Worm (Caenorhabditis elegans) whole organism, L1 larva: Measurements from ENCODE around the gene lgc-6.

Experiments used
- F16B12.6 ChIP-seq: fragments of 150-350 bp; optimal IDR thresholded peaks from 2 replicates; lab custom pipeline; 2014; ENCODE audit warnings: missing biosample characterization, missing genetic modification characterization
- Y116A8C.19 ChIP-seq: sonication (generic microtip); optimal IDR thresholded peaks from 2 replicates; lab custom pipeline; 2016; ENCODE audit warnings: missing compliant biosample characterization, missing genetic modification characterization, borderline replicate concordance
- aha-1 ChIP-seq: fragments of 150-350 bp; optimal IDR thresholded peaks from 2 replicates; lab custom pipeline; 2014; ENCODE audit warnings: missing biosample characterization, missing genetic modification characterization
- aly-2 ChIP-seq: fragments of 150-350 bp; optimal IDR thresholded peaks from 2 replicates; lab custom pipeline; 2014; ENCODE audit warnings: missing biosample characterization, missing genetic modification characterization
- blmp-1 ChIP-seq: fragments of 150-350 bp; optimal IDR thresholded peaks from 2 replicates; lab custom pipeline; 2014; ENCODE audit warnings: missing biosample characterization, missing genetic modification characterization
- ceh-82 ChIP-seq, 3 experiments: fragments of 150-350 bp in 1 of 3; sonication (generic microtip) in 2 of 3; optimal IDR thresholded peaks; 2 replicates each; lab custom pipeline; 2014 to 2017; ENCODE audit warnings: missing biosample characterization in 3 of 3, missing genetic modification characterization in 3 of 3
- ceh-88 ChIP-seq: fragments of 200-800 bp; sonication (Bioruptor generic); IDR thresholded peaks from 2 replicates; pipeline ENCODE4 v1.3.6; 2022; ENCODE audit warnings: missing genetic modification characterization, missing compliant biosample characterization
- ceh-90 ChIP-seq: sonication (generic microtip); optimal IDR thresholded peaks from 2 replicates; lab custom pipeline; 2016; ENCODE audit warnings: missing genetic modification characterization, missing compliant biosample characterization
- dsc-1 ChIP-seq: sonication (generic microtip); optimal IDR thresholded peaks from 2 replicates; lab custom pipeline; 2016; ENCODE audit warnings: mild to moderate bottlenecking, missing genetic modification characterization, missing compliant biosample characterization
- efl-1 ChIP-seq, 4 experiments: fragments of 150-350 bp; optimal IDR thresholded peaks in 3 of 4; peaks in 1 of 4; 1 replicate in 1 of 4; 2 replicates in 3 of 4; lab custom pipeline; 2014; ENCODE audit warnings: missing biosample characterization in 2 of 4, missing genetic modification characterization in 2 of 4, missing genetic modification reagents in 2 of 4
- efl-3 ChIP-seq: fragments of 200-800 bp; sonication (Bioruptor generic); optimal IDR thresholded peaks from 2 replicates; lab custom pipeline; 2018; ENCODE audit warnings: mild to moderate bottlenecking, missing genetic modification characterization, missing compliant biosample characterization
- egl-27 ChIP-seq, 2 experiments: fragments of 150-350 bp in 1 of 2; sonication (generic microtip); optimal IDR thresholded peaks; 3 replicates each; lab custom pipeline; 2017 to 2018; ENCODE audit warnings: missing biosample characterization in 2 of 2, missing genetic modification characterization in 2 of 2, missing genetic modification reagents in 2 of 2
- elt-2 ChIP-seq: sonication (generic microtip); optimal IDR thresholded peaks from 2 replicates; lab custom pipeline; 2016; ENCODE audit warnings: missing genetic modification characterization, mild to moderate bottlenecking, inconsistent platforms, missing compliant biosample characterization, missing genetic modification reagents
- ets-5 ChIP-seq: fragments of 200-800 bp; sonication (Bioruptor generic); IDR thresholded peaks from 2 replicates; pipeline ENCODE4 v1.3.6; 2022; ENCODE audit warnings: missing genetic modification characterization, missing compliant biosample characterization
- fkh-10 ChIP-seq: sonication (generic microtip); optimal IDR thresholded peaks from 2 replicates; lab custom pipeline; 2017; ENCODE audit warnings: missing biosample characterization, missing genetic modification reagents, missing genetic modification characterization
- fkh-4 ChIP-seq: sonication (generic microtip); optimal IDR thresholded peaks from 2 replicates; lab custom pipeline; 2016; ENCODE audit warnings: missing compliant biosample characterization, missing genetic modification characterization, borderline replicate concordance
- fkh-8 ChIP-seq: sonication (generic microtip); optimal IDR thresholded peaks from 2 replicates; lab custom pipeline; 2016; ENCODE audit warnings: mild to moderate bottlenecking, missing genetic modification characterization, missing compliant biosample characterization
- hlh-4 ChIP-seq: sonication (generic microtip); optimal IDR thresholded peaks from 2 replicates; lab custom pipeline; 2016; ENCODE audit warnings: mild to moderate bottlenecking, missing genetic modification characterization, missing compliant biosample characterization
- irx-1 ChIP-seq: sonication (generic microtip); optimal IDR thresholded peaks from 2 replicates; lab custom pipeline; 2016; ENCODE audit warnings: missing genetic modification characterization, missing compliant biosample characterization
- isw-1 ChIP-seq: fragments of 200-800 bp; sonication (Bioruptor generic); IDR thresholded peaks from 2 replicates; pipeline ENCODE4 v1.3.6; 2022; ENCODE audit warnings: missing genetic modification characterization, missing compliant biosample characterization
- jun-1 ChIP-seq: fragments of 150-350 bp; optimal IDR thresholded peaks from 2 replicates; lab custom pipeline; 2014; ENCODE audit warnings: missing biosample characterization, missing genetic modification reagents, missing genetic modification characterization
- lin-14 ChIP-seq: fragments of 200-800 bp; sonication (Bioruptor generic); optimal IDR thresholded peaks from 2 replicates; lab custom pipeline; 2018; ENCODE audit warnings: mild to moderate bottlenecking, missing genetic modification characterization, moderate library complexity, missing compliant biosample characterization
- lin-15B ChIP-seq: fragments of 150-350 bp; sonication (generic microtip); optimal IDR thresholded peaks from 3 replicates; lab custom pipeline; 2014; ENCODE audit warnings: missing biosample characterization, missing genetic modification characterization
- lin-35 ChIP-seq, 2 experiments: fragments of 150-350 bp; optimal IDR thresholded peaks; 2 replicates each; lab custom pipeline; 2014; ENCODE audit warnings: missing biosample characterization in 2 of 2, missing genetic modification characterization in 2 of 2, missing genetic modification reagents in 2 of 2
- lin-39 ChIP-seq: fragments of 150-350 bp; optimal IDR thresholded peaks from 2 replicates; lab custom pipeline; 2014; ENCODE audit warnings: missing biosample characterization, missing genetic modification reagents, missing genetic modification characterization
- lsy-2 ChIP-seq, 2 experiments: fragments of 150-350 bp; optimal IDR thresholded peaks; 2 replicates each; lab custom pipeline; 2014; ENCODE audit warnings: missing biosample characterization in 2 of 2, missing genetic modification characterization in 2 of 2
- mab-9 ChIP-seq: fragments of 200-800 bp; sonication (Bioruptor generic); IDR thresholded peaks from 2 replicates; pipeline ENCODE4 v1.3.6; 2022; ENCODE audit warnings: missing genetic modification reagents, missing genetic modification characterization, missing compliant biosample characterization
- nhr-12 ChIP-seq: sonication (generic microtip); optimal IDR thresholded peaks from 2 replicates; lab custom pipeline; 2017; ENCODE audit warnings: missing biosample characterization, missing genetic modification characterization
- nhr-237 ChIP-seq: fragments of 150-350 bp; optimal IDR thresholded peaks from 2 replicates; lab custom pipeline; 2014; ENCODE audit warnings: missing biosample characterization, missing genetic modification characterization
- nhr-28 ChIP-seq: fragments of 150-350 bp; optimal IDR thresholded peaks from 2 replicates; lab custom pipeline; 2014; ENCODE audit warnings: missing biosample characterization, missing genetic modification characterization
- nhr-71 ChIP-seq: sonication (generic microtip); optimal IDR thresholded peaks from 2 replicates; lab custom pipeline; 2016; ENCODE audit warnings: mild to moderate bottlenecking, missing genetic modification characterization, moderate library complexity, missing compliant biosample characterization
- nhr-77 ChIP-seq: fragments of 150-350 bp; optimal IDR thresholded peaks from 2 replicates; lab custom pipeline; 2014; ENCODE audit warnings: missing biosample characterization, missing genetic modification characterization
- nhr-85 ChIP-seq: sonication (generic microtip); peaks from one replicate; lab custom pipeline; 2016; ENCODE audit warnings: missing genetic modification characterization, inconsistent platforms, missing compliant biosample characterization
- nhr-90 ChIP-seq: sonication (generic microtip); optimal IDR thresholded peaks from 2 replicates; lab custom pipeline; 2016; ENCODE audit warnings: mild to moderate bottlenecking, missing genetic modification characterization, missing compliant biosample characterization; ENCODE audit not compliant: poor library complexity
- pax-3 ChIP-seq: fragments of 200-800 bp; sonication (Bioruptor generic); optimal IDR thresholded peaks from 2 replicates; lab custom pipeline; 2018; ENCODE audit warnings: mild to moderate bottlenecking, missing genetic modification characterization, moderate library complexity, missing compliant biosample characterization
- rnt-1 ChIP-seq: sonication (generic microtip); optimal IDR thresholded peaks from 2 replicates; lab custom pipeline; 2016; ENCODE audit warnings: mild to moderate bottlenecking, missing genetic modification characterization, moderate library complexity, missing compliant biosample characterization
- skn-1 ChIP-seq: fragments of 150-350 bp; optimal IDR thresholded peaks from 2 replicates; lab custom pipeline; 2014; ENCODE audit warnings: missing biosample characterization, missing genetic modification characterization
- snu-23 ChIP-seq: sonication (generic microtip); optimal IDR thresholded peaks from 2 replicates; lab custom pipeline; 2016; ENCODE audit warnings: missing genetic modification characterization, missing compliant biosample characterization
- sox-4 ChIP-seq: sonication (generic microtip); optimal IDR thresholded peaks from 2 replicates; lab custom pipeline; 2016; ENCODE audit warnings: missing genetic modification characterization, missing compliant biosample characterization
- sptf-1 ChIP-seq: fragments of 150-350 bp; optimal IDR thresholded peaks from 2 replicates; lab custom pipeline; 2014; ENCODE audit warnings: missing biosample characterization, missing genetic modification characterization
- sup-37 ChIP-seq: fragments of 200-800 bp; sonication (Bioruptor generic); optimal IDR thresholded peaks from 2 replicates; lab custom pipeline; 2018; ENCODE audit warnings: mild to moderate bottlenecking, missing genetic modification characterization, missing compliant biosample characterization
- tbx-2 ChIP-seq: sonication (generic microtip); optimal IDR thresholded peaks from 2 replicates; lab custom pipeline; 2016; ENCODE audit warnings: missing genetic modification characterization, missing compliant biosample characterization
- tlp-1 ChIP-seq: fragments of 150-350 bp; optimal IDR thresholded peaks from 2 replicates; lab custom pipeline; 2014; ENCODE audit warnings: missing biosample characterization, missing genetic modification characterization
- unc-130 ChIP-seq: fragments of 150-350 bp; optimal IDR thresholded peaks from 2 replicates; lab custom pipeline; 2017; ENCODE audit warnings: missing biosample characterization, missing genetic modification characterization, inconsistent platforms
- unc-30 ChIP-seq: sonication (generic microtip); optimal IDR thresholded peaks from 2 replicates; lab custom pipeline; 2017; ENCODE audit warnings: missing biosample characterization, missing genetic modification characterization
- unc-86 ChIP-seq: sonication (generic microtip); optimal IDR thresholded peaks from 2 replicates; lab custom pipeline; 2016; ENCODE audit warnings: missing genetic modification characterization, missing compliant biosample characterization
- unc-98 ChIP-seq: fragments of 200-800 bp; sonication (Bioruptor generic); IDR thresholded peaks from 2 replicates; pipeline ENCODE4 v1.3.6; 2022; ENCODE audit warnings: missing genetic modification characterization, missing compliant biosample characterization
- vab-15 ChIP-seq: sonication (generic microtip); optimal IDR thresholded peaks from 2 replicates; lab custom pipeline; 2017; ENCODE audit warnings: missing genotype, mild to moderate bottlenecking, missing genetic modification characterization, missing compliant biosample characterization
- xbp-1 ChIP-seq: sonication (generic microtip); optimal IDR thresholded peaks from 2 replicates; lab custom pipeline; 2016; ENCODE audit warnings: missing genetic modification characterization, missing compliant biosample characterization
- zag-1 ChIP-seq: fragments of 150-350 bp; optimal IDR thresholded peaks from 2 replicates; lab custom pipeline; 2014; ENCODE audit warnings: missing biosample characterization, missing genetic modification characterization
- zip-4 ChIP-seq: fragments of 200-800 bp; sonication (Bioruptor generic); optimal IDR thresholded peaks from 2 replicates; lab custom pipeline; 2018; ENCODE audit warnings: mild to moderate bottlenecking, missing genetic modification characterization, moderate library complexity, missing compliant biosample characterization
- ztf-4 ChIP-seq: fragments of 150-350 bp; optimal IDR thresholded peaks from 2 replicates; lab custom pipeline; 2014; ENCODE audit warnings: missing biosample characterization, missing genetic modification characterization

Gene lgc-6

DNA sequence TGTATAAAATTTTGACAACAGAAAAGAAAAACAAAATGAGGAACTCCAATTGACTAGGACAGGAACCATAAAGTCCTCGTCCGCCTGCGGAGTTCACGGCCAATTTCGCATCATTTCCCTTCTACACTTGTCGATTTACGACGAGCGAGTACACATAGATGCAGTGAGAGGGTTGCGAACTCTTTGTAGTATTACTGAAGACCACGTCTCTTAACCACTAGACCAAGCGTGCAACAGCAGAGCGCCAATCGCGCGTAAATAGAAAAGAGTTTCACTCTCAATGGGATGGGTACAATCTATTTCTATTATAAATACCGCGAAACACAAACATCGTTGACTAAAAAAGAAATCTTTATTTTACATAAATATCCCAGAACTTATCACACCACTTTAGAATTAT, 35.6 kb downstream of the lgc-6 start (continued):
- TF ChIP-seq egl-27 (tag; optimal IDR thresholded peaks at IDR 0.05; lab: Kevin White, UChicago), result peak in 1 of 2 experiments; percentile 2
- TF ChIP-seq Y116A8C.19, result no peak
- TF ChIP-seq zip-4 (GFP tag; lab: Kevin White, UChicago), result peak; percentile 44
- no peak for TF ChIP-seq zag-1 (tag; lab: Kevin White, UChicago)
- peak; percentile 76 for TF ChIP-seq tbx-2
- TF ChIP-seq unc-30 (tag; lab: Kevin White, UChicago), result no peak
- peak; percentile 25 for TF ChIP-seq unc-86 (tag; lab: Kevin White, UChicago)
- no peak for TF ChIP-seq sptf-1
- peak; percentile 59 for TF ChIP-seq vab-15 (tag; lab: Kevin White, UChicago)
- TF ChIP-seq mab-9 (GFP tag; lab: Robert Waterston, UW), result peak; percentile 73
- TF ChIP-seq nhr-237 (tag; lab: Kevin White, UChicago), result peak; percentile 56
- TF ChIP-seq ztf-4 (tag; lab: Kevin White, UChicago), result peak; percentile 53
- peak; percentile 44 for TF ChIP-seq blmp-1
- TF ChIP-seq lin-15B (tag; lab: Kevin White, UChicago), result peak; percentile 32
- TF ChIP-seq efl-3 (GFP tag; lab: Kevin White, UChicago), result no peak
- peak; percentile 83 for TF ChIP-seq lin-14 (GFP tag; lab: Kevin White, UChicago)
- TF ChIP-seq snu-23, result peak; percentile 95
- no peak for TF ChIP-seq ceh-90 (tag; lab: Kevin White, UChicago)
- peak; percentile 83 for TF ChIP-seq dsc-1 (tag; lab: Kevin White, UChicago)
- no peak for TF ChIP-seq unc-98 (GFP tag; lab: Robert Waterston, UW)
- TF ChIP-seq aha-1 (tag; lab: Kevin White, UChicago), result no peak
- TF ChIP-seq, all 84 proteins: peak for 55

DNA sequence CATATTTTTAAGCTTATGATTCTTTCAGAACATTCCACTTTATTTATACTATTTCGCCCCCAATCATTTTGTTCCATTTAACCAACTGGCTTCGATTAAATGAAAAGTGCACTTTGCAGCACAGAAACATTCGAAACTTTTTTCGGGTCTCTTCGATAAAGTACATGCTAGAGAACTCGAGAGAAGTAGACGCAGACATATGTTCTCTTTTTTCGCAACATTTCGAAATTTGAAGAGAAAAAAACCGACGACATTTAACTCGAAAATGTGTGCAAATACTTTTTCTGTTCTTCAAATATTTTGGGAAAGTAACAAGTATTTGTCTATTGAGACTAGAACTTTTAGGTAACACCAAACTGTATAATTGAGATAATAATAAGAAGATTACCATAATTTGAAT, 37.2 kb downstream of the lgc-6 start:
- no peak for TF ChIP-seq tlp-1 (tag; lab: Kevin White, UChicago)
- TF ChIP-seq pax-3 (tag; lab: Kevin White, UChicago), result no peak
- TF ChIP-seq xbp-1 (tag; lab: Kevin White, UChicago), result no peak
- TF ChIP-seq elt-2 (tag; lab: Kevin White, UChicago), result no peak
- no peak for TF ChIP-seq nhr-28 (tag; lab: Kevin White, UChicago)
- TF ChIP-seq Y116A8C.19, result no peak
- TF ChIP-seq fkh-10 (GFP tag; lab: Kevin White, UChicago), result no peak
- TF ChIP-seq egl-27 (tag; optimal IDR thresholded peaks at IDR 0.05; lab: Kevin White, UChicago), result no peak
- no peak for TF ChIP-seq sox-4 (tag; lab: Kevin White, UChicago)
- no peak for TF ChIP-seq isw-1 (GFP tag; lab: Robert Waterston, UW)
- no peak for TF ChIP-seq nhr-85 (tag; lab: Kevin White, UChicago)
- no peak for TF ChIP-seq fkh-8
- TF ChIP-seq ets-5 (GFP tag; lab: Robert Waterston, UW), result no peak
- no peak for TF ChIP-seq sup-37 (GFP tag; lab: Kevin White, UChicago)
- peak; percentile 38 for TF ChIP-seq nhr-77 (tag; lab: Kevin White, UChicago)
- peak; percentile 58 for TF ChIP-seq dsc-1 (tag; lab: Kevin White, UChicago)
- TF ChIP-seq efl-1 (optimal IDR thresholded peaks at IDR 0.05; lab: Kevin White, UChicago), result peak in 1 of 2 experiments; percentile 27
- TF ChIP-seq efl-1 (GFP tag; optimal IDR thresholded peaks at IDR 0.05 in 1 of 2; lab: Kevin White, UChicago), result no peak
- TF ChIP-seq jun-1 (tag; lab: Kevin White, UChicago), result no peak
- no peak for TF ChIP-seq F16B12.6 (tag; lab: Kevin White, UChicago)
- no peak for TF ChIP-seq unc-30 (tag; lab: Kevin White, UChicago)
- no peak for TF ChIP-seq irx-1 (tag; lab: Kevin White, UChicago)
- TF ChIP-seq lin-35 (GFP tag; optimal IDR thresholded peaks at IDR 0.05; lab: Kevin White, UChicago), result peak in 1 of 2 experiments; percentile 16
- peak in 2 of 3 experiments; percentile 2 to 38 for TF ChIP-seq ceh-82 (tag; optimal IDR thresholded peaks at IDR 0.05; lab: Kevin White, UChicago)
- peak in 1 of 2 experiments; percentile 32 for TF ChIP-seq lsy-2 (tag; optimal IDR thresholded peaks at IDR 0.05; lab: Kevin White, UChicago)
- no peak for TF ChIP-seq hlh-4
- TF ChIP-seq mab-9 (GFP tag; lab: Robert Waterston, UW), result no peak
- TF ChIP-seq lin-14 (GFP tag; lab: Kevin White, UChicago), result peak; percentile 46
- no peak for TF ChIP-seq aly-2 (tag; lab: Kevin White, UChicago)
- no peak for TF ChIP-seq nhr-12 (tag; lab: Kevin White, UChicago)
- TF ChIP-seq unc-130, result no peak
- TF ChIP-seq nhr-71 (tag; lab: Kevin White, UChicago), result peak; percentile 9
- TF ChIP-seq unc-98 (GFP tag; lab: Robert Waterston, UW), result no peak
- TF ChIP-seq nhr-90 (tag; lab: Kevin White, UChicago), result no peak
- TF ChIP-seq skn-1, result peak; percentile 72
- no peak for TF ChIP-seq lin-39 (tag; lab: Kevin White, UChicago)
- no peak for TF ChIP-seq fkh-4 (tag; lab: Kevin White, UChicago)
- TF ChIP-seq rnt-1 (tag; lab: Kevin White, UChicago), result peak; percentile 12
- no peak for TF ChIP-seq ceh-88
